Worm (Caenorhabditis elegans) whole organism, young adult: ENCODE results near the gene hmg-4.
A peak's percentile ranks its signal among the peaks of the same experiment; 100 is the strongest.

Experiments used
- B0035.1 ChIP-seq: sonication (generic microtip); optimal IDR thresholded peaks from 2 replicates; lab custom pipeline; 2016; ENCODE audit warnings: missing genetic modification characterization, mild to moderate bottlenecking, missing compliant biosample characterization, missing genotype, missing genetic modification reagents
- C17E4.6 ChIP-seq: fragments of 200-800 bp; sonication (Bioruptor generic); IDR thresholded peaks from 2 replicates; pipeline ENCODE4 v1.3.6; 2022; ENCODE audit warnings: missing genetic modification reagents, missing genetic modification characterization, missing compliant biosample characterization
- D2030.7 ChIP-seq: fragments of 200-800 bp; sonication (Bioruptor generic); IDR thresholded peaks from 2 replicates; pipeline ENCODE4 v1.3.6; 2022; ENCODE audit warnings: missing genetic modification reagents, missing genetic modification characterization, missing compliant biosample characterization
- F49E8.2 ChIP-seq: sonication (generic microtip); optimal IDR thresholded peaks from 3 replicates; lab custom pipeline; 2017; ENCODE audit warnings: missing genetic modification characterization, mild to moderate bottlenecking, missing compliant biosample characterization, antibody characterized with exemption, moderate library complexity; ENCODE audit not compliant: insufficient read depth
- K12H6.12 ChIP-seq: fragments of 200-800 bp; sonication (Bioruptor generic); optimal IDR thresholded peaks from 2 replicates; lab custom pipeline; 2018; ENCODE audit warnings: mild to moderate bottlenecking, missing genetic modification characterization, missing compliant biosample characterization
- ZK185.1 ChIP-seq: sonication (generic microtip); optimal IDR thresholded peaks from 2 replicates; lab custom pipeline; 2016; ENCODE audit warnings: mild to moderate bottlenecking, missing genetic modification characterization, missing compliant biosample characterization; ENCODE audit not compliant: poor library complexity, severe bottlenecking
- aptf-2 ChIP-seq: fragments of 200-800 bp; sonication (Bioruptor generic); conservative IDR thresholded peaks from 2 replicates; pipeline ENCODE4 v1.3.6; 2022; ENCODE audit warnings: missing genetic modification reagents, missing genetic modification characterization, missing compliant biosample characterization
- athp-1 ChIP-seq: sonication (generic microtip); optimal IDR thresholded peaks from 2 replicates; lab custom pipeline; 2017; ENCODE audit warnings: mild to moderate bottlenecking, missing genetic modification characterization, missing compliant biosample characterization
- attf-3 ChIP-seq: fragments of 200-800 bp; sonication (Bioruptor generic); conservative IDR thresholded peaks from 2 replicates; pipeline ENCODE4 v1.3.6; 2022; ENCODE audit warnings: missing genetic modification reagents, missing genetic modification characterization, missing compliant biosample characterization
- attf-5 ChIP-seq: fragments of 200-800 bp; sonication (Bioruptor generic); optimal IDR thresholded peaks from 2 replicates; lab custom pipeline; 2018; ENCODE audit warnings: mild to moderate bottlenecking, missing genetic modification characterization, missing compliant biosample characterization
- bed-2 ChIP-seq: fragments of 200-800 bp; sonication (Bioruptor generic); IDR thresholded peaks from 2 replicates; pipeline ENCODE4 v1.3.6; 2022; ENCODE audit warnings: missing genetic modification reagents, missing genetic modification characterization, missing compliant biosample characterization
- cebp-1 ChIP-seq, 2 experiments: fragments of 200-800 bp in 1 of 2; sonication (Bioruptor generic) in 1 of 2; sonication (generic microtip) in 1 of 2; IDR thresholded peaks in 1 of 2; optimal IDR thresholded peaks in 1 of 2; 2 replicates each; pipeline versions ENCODE4 v1.3.6 to Lab custom; 2017 to 2022; ENCODE audit warnings: missing compliant biosample characterization in 2 of 2, missing genetic modification characterization in 2 of 2, mild to moderate bottlenecking in 1 of 2, missing genetic modification reagents in 1 of 2, moderate library complexity in 1 of 2
- die-1 ChIP-seq: sonication (generic microtip); optimal IDR thresholded peaks from 2 replicates; lab custom pipeline; 2016; ENCODE audit warnings: missing genotype, mild to moderate bottlenecking, missing genetic modification characterization, missing compliant biosample characterization
- ekl-4 ChIP-seq: fragments of 200-800 bp; sonication (Bioruptor generic); IDR thresholded peaks from 2 replicates; pipeline ENCODE4 v1.3.6; 2022; ENCODE audit warnings: missing genetic modification reagents, missing genetic modification characterization, missing compliant biosample characterization
- hmg-1.2 ChIP-seq: fragments of 200-800 bp; sonication (Bioruptor generic); IDR thresholded peaks from 2 replicates; pipeline ENCODE4 v1.3.6; 2022; ENCODE audit warnings: missing genetic modification reagents, missing genetic modification characterization, missing compliant biosample characterization
- hmg-20 ChIP-seq: fragments of 200-800 bp; sonication (Bioruptor generic); IDR thresholded peaks from 2 replicates; pipeline ENCODE4 v1.3.6; 2022; ENCODE audit warnings: missing genetic modification reagents, missing genetic modification characterization, missing compliant biosample characterization
- hrde-1 ChIP-seq: sonication (generic microtip); optimal IDR thresholded peaks from 2 replicates; lab custom pipeline; 2016; ENCODE audit warnings: missing genetic modification characterization, mild to moderate bottlenecking, missing compliant biosample characterization, moderate library complexity, missing genotype, missing genetic modification reagents, borderline replicate concordance
- hsf-1 ChIP-seq: fragments of 200-800 bp; sonication (Bioruptor generic); IDR thresholded peaks from 2 replicates; pipeline ENCODE4 v1.3.6; 2022; ENCODE audit warnings: missing genetic modification reagents, missing genetic modification characterization, missing compliant biosample characterization
- let-526 ChIP-seq: fragments of 200-800 bp; sonication (Bioruptor generic); IDR thresholded peaks from 2 replicates; pipeline ENCODE4 v1.3.6; 2022; ENCODE audit warnings: missing genetic modification reagents, missing genetic modification characterization, missing compliant biosample characterization
- lin-26 ChIP-seq: fragments of 200-800 bp; sonication (Bioruptor generic); IDR thresholded peaks from 2 replicates; pipeline ENCODE4 v1.3.6; 2022; ENCODE audit warnings: missing genetic modification reagents, missing genetic modification characterization, missing compliant biosample characterization
- lin-40 ChIP-seq: sonication (generic microtip); optimal IDR thresholded peaks from 2 replicates; lab custom pipeline; 2016; ENCODE audit warnings: missing genetic modification characterization, mild to moderate bottlenecking, missing compliant biosample characterization, missing genotype, missing genetic modification reagents
- lin-54 ChIP-seq: fragments of 200-800 bp; sonication (Bioruptor generic); optimal IDR thresholded peaks from 2 replicates; lab custom pipeline; 2018; ENCODE audit warnings: mild to moderate bottlenecking, missing genetic modification characterization, missing compliant biosample characterization
- mxl-1 ChIP-seq: sonication (generic microtip); optimal IDR thresholded peaks from 2 replicates; lab custom pipeline; 2016; ENCODE audit warnings: missing genetic modification characterization, missing compliant biosample characterization
- nhr-27 ChIP-seq: fragments of 200-800 bp; sonication (Bioruptor generic); optimal IDR thresholded peaks from 2 replicates; lab custom pipeline; 2018; ENCODE audit warnings: mild to moderate bottlenecking, missing genetic modification characterization, moderate library complexity, missing compliant biosample characterization
- nhr-80 ChIP-seq: sonication (generic microtip); optimal IDR thresholded peaks from 2 replicates; lab custom pipeline; 2016; ENCODE audit warnings: missing genetic modification characterization, missing compliant biosample characterization
- pbrm-1 ChIP-seq: fragments of 200-800 bp; sonication (Bioruptor generic); IDR thresholded peaks from 2 replicates; pipeline ENCODE4 v1.3.6; 2022; ENCODE audit warnings: missing genetic modification reagents, missing genetic modification characterization, missing compliant biosample characterization
- pha-4 ChIP-seq: fragments of 150-350 bp; sonication (generic microtip); optimal IDR thresholded peaks from 2 replicates; lab custom pipeline; 2014; ENCODE audit warnings: missing biosample characterization, missing genetic modification reagents, missing genetic modification characterization
- snpc-1.1 ChIP-seq: sonication (generic microtip); optimal IDR thresholded peaks from 2 replicates; lab custom pipeline; 2017; ENCODE audit warnings: missing genetic modification characterization, mild to moderate bottlenecking, missing compliant biosample characterization, antibody characterized with exemption, moderate library complexity, missing genotype, missing genetic modification reagents; ENCODE audit not compliant: insufficient read depth
- snpc-3.4 ChIP-seq: sonication (generic microtip); optimal IDR thresholded peaks from 2 replicates; lab custom pipeline; 2017; ENCODE audit warnings: missing genetic modification characterization, mild to moderate bottlenecking, missing compliant biosample characterization, antibody characterized with exemption, moderate library complexity, missing genotype, missing genetic modification reagents
- snpc-4 ChIP-seq, 5 experiments: fragments of 150-350 bp in 1 of 5; sonication (generic microtip) in 4 of 5; optimal IDR thresholded peaks; 2 replicates each; lab custom pipeline; 2014 to 2018; ENCODE audit warnings: missing genetic modification characterization in 5 of 5, missing biosample characterization in 3 of 5, antibody characterized with exemption in 2 of 5, mild to moderate bottlenecking in 2 of 5, missing compliant biosample characterization in 2 of 5, missing genotype in 2 of 5, moderate library complexity in 2 of 5, missing genetic modification reagents in 1 of 5
- somi-1 ChIP-seq: fragments of 200-800 bp; sonication (Bioruptor generic); optimal IDR thresholded peaks from 2 replicates; lab custom pipeline; 2018; ENCODE audit warnings: mild to moderate bottlenecking, missing genetic modification characterization, missing compliant biosample characterization
- tbp1 ChIP-seq: fragments of 200-800 bp; sonication (Bioruptor generic); optimal IDR thresholded peaks from 2 replicates; lab custom pipeline; 2018; ENCODE audit warnings: mild to moderate bottlenecking, missing genetic modification characterization, missing compliant biosample characterization
- tbx-9 ChIP-seq: sonication (generic microtip); optimal IDR thresholded peaks from 2 replicates; lab custom pipeline; 2016; ENCODE audit warnings: borderline replicate concordance, missing genetic modification characterization, inconsistent platforms, missing compliant biosample characterization
- unc-130 ChIP-seq: sonication (generic microtip); optimal IDR thresholded peaks from 2 replicates; lab custom pipeline; 2016; ENCODE audit warnings: missing genetic modification reagents, missing genetic modification characterization, missing compliant biosample characterization
- unc-62 ChIP-seq: fragments of 150-350 bp; optimal IDR thresholded peaks from 2 replicates; lab custom pipeline; 2014; ENCODE audit warnings: missing biosample characterization, missing genetic modification reagents, missing genetic modification characterization
- xnd-1 ChIP-seq: sonication (generic microtip); optimal IDR thresholded peaks from 2 replicates; lab custom pipeline; 2016; ENCODE audit warnings: missing genotype, missing genetic modification reagents, missing genetic modification characterization, missing compliant biosample characterization
- zim-3 ChIP-seq: sonication (generic microtip); optimal IDR thresholded peaks from 2 replicates; lab custom pipeline; 2017; ENCODE audit warnings: mild to moderate bottlenecking, missing genetic modification characterization, moderate library complexity, missing compliant biosample characterization
- ztf-18 ChIP-seq: sonication (generic microtip); optimal IDR thresholded peaks from 2 replicates; lab custom pipeline; 2016; ENCODE audit warnings: missing genotype, mild to moderate bottlenecking, missing genetic modification characterization, missing compliant biosample characterization
- ztf-22 ChIP-seq: fragments of 200-800 bp; sonication (Bioruptor generic); optimal IDR thresholded peaks from 2 replicates; lab custom pipeline; 2018; ENCODE audit warnings: mild to moderate bottlenecking, missing genetic modification characterization, moderate library complexity, missing compliant biosample characterization
- ztf-25 ChIP-seq: fragments of 200-800 bp; sonication (Bioruptor generic); IDR thresholded peaks from 2 replicates; pipeline ENCODE4 v1.3.6; 2022; ENCODE audit warnings: missing genetic modification reagents, missing genetic modification characterization, missing compliant biosample characterization
- ztf-28 ChIP-seq: fragments of 200-800 bp; sonication (Bioruptor generic); IDR thresholded peaks from 2 replicates; pipeline ENCODE4 v1.3.6; 2022; ENCODE audit warnings: missing genetic modification reagents, missing genetic modification characterization, missing compliant biosample characterization

The hmg-4 gene

DNA sequence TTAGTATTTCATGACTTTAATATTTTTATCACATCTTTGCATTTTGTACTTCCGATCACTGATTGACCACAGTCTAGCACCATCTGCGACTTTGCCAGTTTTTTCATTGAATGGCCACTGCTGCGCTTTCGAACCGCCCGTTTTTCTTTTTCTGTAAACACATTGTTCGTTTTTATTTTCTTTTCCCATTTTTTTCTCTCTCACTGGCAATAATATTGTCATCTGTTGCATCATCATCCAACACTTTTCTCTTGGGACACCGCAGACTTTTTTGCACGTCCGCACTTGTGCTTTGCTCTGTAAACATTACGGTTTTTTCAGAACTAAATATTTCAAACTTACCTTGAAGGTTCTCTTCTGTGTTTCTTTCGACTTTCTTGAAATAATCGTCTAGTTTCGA, 22.8 kb downstream of the hmg-4 start:
- no peak for TF ChIP-seq unc-130 (GFP tag; lab: Kevin White, UChicago)
- peak; percentile 32 for TF ChIP-seq K12H6.12
- no peak for TF ChIP-seq pha-4
- TF ChIP-seq attf-5 (GFP tag; lab: Kevin White, UChicago), result peak; percentile 9
- TF ChIP-seq aptf-2 (GFP tag; lab: Robert Waterston, UW), result no peak
- peak; percentile 41; the same call in 1 of the 2 replicates for TF ChIP-seq lin-26
- TF ChIP-seq attf-3 (GFP tag; lab: Robert Waterston, UW), result no peak
- TF ChIP-seq nhr-80 (tag; lab: Kevin White, UChicago), result peak; percentile 8
- TF ChIP-seq ztf-22, result no peak
- TF ChIP-seq lin-40 (tag; lab: Kevin White, UChicago), result peak; percentile 10
- no peak for TF ChIP-seq cebp-1 (GFP tag; IDR thresholded peaks at IDR 0.05; lab: Robert Waterston, UW)
- peak; percentile 5 for TF ChIP-seq cebp-1 (tag; optimal IDR thresholded peaks at IDR 0.05; lab: Kevin White, UChicago)
- peak; percentile 37 for TF ChIP-seq somi-1 (GFP tag; lab: Kevin White, UChicago)

DNA sequence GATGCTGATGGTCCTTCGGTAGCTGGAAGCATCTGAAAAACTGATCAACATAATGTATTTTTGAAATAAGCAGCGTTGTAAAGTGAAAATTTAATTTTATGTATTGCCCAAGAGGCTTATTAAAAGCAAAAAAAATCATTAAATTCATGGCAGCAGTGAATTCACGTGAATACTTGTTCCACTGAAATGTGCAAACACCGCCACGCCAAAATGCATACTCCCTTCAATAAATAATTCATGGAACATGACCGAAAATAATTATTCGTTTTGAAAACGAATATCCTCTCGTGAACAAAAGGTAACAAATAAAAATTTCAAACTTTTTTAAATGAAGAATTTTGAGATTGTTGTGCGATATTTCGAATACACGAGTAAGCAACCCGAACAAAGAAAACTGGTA, 24.0 kb downstream of the hmg-4 start, which contains the start of gene F08F8.10:
Gene F08F8.10 (minus strand): TSS at position 38 of the 400 bp plus-strand sequence.
- TF ChIP-seq ZK185.1 (tag; lab: Kevin White, UChicago), result no peak
- TF ChIP-seq nhr-27 (tag; lab: Kevin White, UChicago), result no peak
- peak; percentile 14 for TF ChIP-seq hrde-1
- TF ChIP-seq snpc-3.4, result peak; percentile 5
- peak; percentile 24 for TF ChIP-seq athp-1 (tag; lab: Kevin White, UChicago)
- peak; percentile 24 for TF ChIP-seq die-1 (tag; lab: Kevin White, UChicago)
- TF ChIP-seq xnd-1 (tag; lab: Kevin White, UChicago), result no peak
- TF ChIP-seq ztf-18, result peak; percentile 14
- TF ChIP-seq K12H6.12, result peak; percentile 8
- no peak for TF ChIP-seq tbx-9 (tag; lab: Kevin White, UChicago)
- TF ChIP-seq tbp1 (GFP tag; lab: Kevin White, UChicago), result peak; percentile 33
- TF ChIP-seq ekl-4, result peak; percentile 32; the same call in 1 of the 2 replicates
- TF ChIP-seq snpc-4 (GFP tag; optimal IDR thresholded peaks at IDR 0.05; lab: Kevin White, UChicago), result no peak
- peak in 2 of 4 experiments; percentile 14 to 24 for TF ChIP-seq snpc-4 (tag; optimal IDR thresholded peaks at IDR 0.05; lab: Kevin White, UChicago)
- TF ChIP-seq attf-5 (GFP tag; lab: Kevin White, UChicago), result peak; percentile 65
- TF ChIP-seq lin-54 (GFP tag; lab: Kevin White, UChicago), result peak; percentile 23
- TF ChIP-seq F49E8.2 (tag; lab: Kevin White, UChicago), result no peak
- 0 out of 2 replicates have a peak, but pooled peaks have one; percentile 29 for TF ChIP-seq hsf-1 (GFP tag; lab: Robert Waterston, UW)
- TF ChIP-seq hmg-1.2 (GFP tag; lab: Robert Waterston, UW), result peak; percentile 29; the same call in 1 of the 2 replicates
- no peak for TF ChIP-seq unc-62 (GFP tag; lab: Kevin White, UChicago)
- no peak for TF ChIP-seq ztf-22
- no peak for TF ChIP-seq cebp-1 (GFP tag; IDR thresholded peaks at IDR 0.05; lab: Robert Waterston, UW)
- peak; percentile 39 for TF ChIP-seq cebp-1 (tag; optimal IDR thresholded peaks at IDR 0.05; lab: Kevin White, UChicago)
- TF ChIP-seq, all 124 proteins: peak for 14

DNA sequence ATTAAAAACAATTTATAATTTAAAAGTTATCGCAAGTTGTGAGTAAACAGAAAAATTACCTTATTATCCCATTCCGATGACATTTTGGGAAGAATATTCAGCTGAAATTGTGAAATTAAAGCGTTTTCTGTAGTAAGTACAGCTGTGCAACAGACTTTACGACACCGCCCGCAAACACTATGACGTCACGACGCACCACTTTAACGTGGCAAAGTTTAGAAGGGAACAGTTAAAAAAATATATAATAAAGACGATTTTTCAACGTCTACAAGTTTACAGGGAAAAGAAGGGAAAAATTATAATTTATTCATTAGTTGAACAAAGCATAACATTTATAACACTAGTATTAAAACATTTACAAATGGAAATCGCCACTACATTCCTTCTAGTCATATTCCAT, 27.5 kb downstream of the hmg-4 start, which contains the start of gene F08F8.9:
Gene F08F8.9 (minus strand): TSS at position 101 of the 400 bp plus-strand sequence.
- TF ChIP-seq let-526 (GFP tag; lab: Robert Waterston, UW) (no peak), bed-2 (GFP tag; lab: Robert Waterston, UW) (no peak), B0035.1 (no peak), pbrm-1 (GFP tag; lab: Robert Waterston, UW) (no peak), snpc-1.1 (tag; lab: Kevin White, UChicago) (no peak), mxl-1 (tag; lab: Kevin White, UChicago) (no peak), hmg-20 (GFP tag; lab: Robert Waterston, UW) (no peak), D2030.7 (GFP tag; lab: Robert Waterston, UW) (no peak), zim-3 (tag; lab: Kevin White, UChicago) (no peak), ztf-25 (GFP tag; lab: Robert Waterston, UW) (no peak), ztf-28 (no peak), C17E4.6 (GFP tag; lab: Robert Waterston, UW) (no peak)
